Worm (Caenorhabditis elegans): Measurements from ENCODE around the gene H04J21.4.

H04J21.4 gene

ce11 chrIII:2391704-2392103, 23.4 kb upstream of the H04J21.4 start:
- TF ChIP-seq egl-27 (tag; optimal IDR thresholded peaks at IDR 0.05) (peak; percentile 5), peb-1 (tag; optimal IDR thresholded peaks at IDR 0.05) (no peak)

DNA sequence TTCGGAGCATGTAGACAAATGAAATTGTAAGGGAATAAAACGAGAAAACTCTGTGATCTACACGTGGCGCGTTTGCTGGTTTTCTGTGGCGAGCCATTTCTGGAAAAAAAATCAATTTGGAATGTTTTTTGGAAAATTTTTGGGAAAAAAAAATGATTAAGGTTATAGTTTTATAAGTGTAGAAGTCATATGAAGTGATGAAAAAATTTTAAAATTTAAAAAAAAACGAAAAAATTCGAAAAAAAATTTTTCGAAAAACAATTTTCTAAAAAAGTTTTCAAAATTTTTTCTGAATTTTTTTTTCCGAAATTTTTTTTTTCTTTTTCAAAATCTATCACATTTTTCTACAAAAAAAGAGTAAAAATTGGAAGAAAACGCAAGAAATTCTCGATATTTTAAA, 18.2 kb upstream of the H04J21.4 start, which contains the start of gene H14E04.3:
Gene H14E04.3 (minus strand): TSS at position 101 of the 400 bp plus-strand sequence.
- TF ChIP-seq sem-4 (tag; optimal IDR thresholded peaks at IDR 0.05) (no peak), alr-1 (tag; optimal IDR thresholded peaks at IDR 0.05) (no peak), unc-39 (tag; optimal IDR thresholded peaks at IDR 0.05) (no peak), nhr-77 (tag; optimal IDR thresholded peaks at IDR 0.05) (no peak), ceh-82 (tag; optimal IDR thresholded peaks at IDR 0.05) (no peak), nhr-10 (tag; optimal IDR thresholded peaks at IDR 0.05) (no peak), F13H6.1 (tag; optimal IDR thresholded peaks at IDR 0.05) (no peak), C34F6.9 (tag; optimal IDR thresholded peaks at IDR 0.05) (no peak), lin-39 (tag; optimal IDR thresholded peaks at IDR 0.05) (no peak), mdl-1 (tag; optimal IDR thresholded peaks at IDR 0.05) (no peak), R02D3.7 (tag; optimal IDR thresholded peaks at IDR 0.05) (no peak), unc-62 (GFP tag; optimal IDR thresholded peaks at IDR 0.05) (no peak), nhr-25 (tag; optimal IDR thresholded peaks at IDR 0.05) (no peak), gmeb-1 (tag; optimal IDR thresholded peaks at IDR 0.05) (no peak)

DNA sequence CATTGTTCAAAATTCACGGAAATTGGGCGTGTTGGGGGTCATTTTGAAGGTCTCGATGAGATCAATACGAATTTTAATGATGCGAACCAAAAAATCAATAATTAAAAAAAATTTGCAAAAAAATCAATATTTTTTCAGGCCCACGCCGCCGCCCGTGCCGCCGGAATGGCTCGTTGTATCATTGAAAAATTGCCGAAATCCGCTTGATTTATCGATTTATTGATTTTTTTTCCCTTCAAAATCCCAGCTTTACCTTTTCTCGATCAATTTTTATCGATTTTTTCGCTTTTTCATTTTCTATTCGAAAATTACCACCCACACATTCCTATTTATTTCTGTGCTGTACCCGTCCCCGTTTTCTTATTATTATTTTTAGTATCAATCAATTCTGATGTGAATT, 16.0 kb upstream of the H04J21.4 start:
- TF ChIP-seq ceh-82 (tag; optimal IDR thresholded peaks at IDR 0.05): no peak
- no peak for TF ChIP-seq sma-9 (GFP tag; optimal IDR thresholded peaks at IDR 0.05)
- no peak for TF ChIP-seq sma-9 (tag; optimal IDR thresholded peaks at IDR 0.05)
- TF ChIP-seq nhr-237 (tag; optimal IDR thresholded peaks at IDR 0.05): no peak
- TF ChIP-seq mab-5 (tag; optimal IDR thresholded peaks at IDR 0.05): no peak
- no peak for TF ChIP-seq ZK546.5 (tag; optimal IDR thresholded peaks at IDR 0.05)
- TF ChIP-seq unc-62 (GFP tag; optimal IDR thresholded peaks at IDR 0.05): no peak
- TF ChIP-seq ama-1 (optimal IDR thresholded peaks at IDR 0.05): no peak
- TF ChIP-seq aly-2 (tag; optimal IDR thresholded peaks at IDR 0.05): no peak
- TF ChIP-seq lin-39 (tag; optimal IDR thresholded peaks at IDR 0.05): no peak
- no peak for TF ChIP-seq R02D3.7 (tag; optimal IDR thresholded peaks at IDR 0.05)
- no peak for TF ChIP-seq mdl-1 (tag; optimal IDR thresholded peaks at IDR 0.05)
- no peak for TF ChIP-seq nhr-21 (tag; optimal IDR thresholded peaks at IDR 0.05)
- TF ChIP-seq ztf-4 (tag; optimal IDR thresholded peaks at IDR 0.05): no peak
- no peak for TF ChIP-seq Y55F3AM.14 (GFP tag; optimal IDR thresholded peaks at IDR 0.05)
- no peak for TF ChIP-seq ztf-11 (tag; optimal IDR thresholded peaks at IDR 0.05)
- no peak for TF ChIP-seq unc-39 (tag; optimal IDR thresholded peaks at IDR 0.05)

- TF ChIP-seq sem-4 (tag; optimal IDR thresholded peaks at IDR 0.05) (peak; percentile 74), nhr-25 (tag; optimal IDR thresholded peaks at IDR 0.05) (peak; percentile 50), snpc-4 (tag; optimal IDR thresholded peaks at IDR 0.05) (peak; percentile 63), mab-5 (tag; optimal IDR thresholded peaks at IDR 0.05) (peak; percentile 34), ztf-4 (tag; optimal IDR thresholded peaks at IDR 0.05) (peak; percentile 17), nhr-21 (tag; optimal IDR thresholded peaks at IDR 0.05) (peak; percentile 82), zag-1 (tag; optimal IDR thresholded peaks at IDR 0.05) (peak; percentile 5), F13H6.1 (tag; optimal IDR thresholded peaks at IDR 0.05) (peak; percentile 66), lin-13 (GFP tag; optimal IDR thresholded peaks at IDR 0.05) (peak; percentile 82), sma-3 (GFP tag; optimal IDR thresholded peaks at IDR 0.05) (peak; percentile 84), C34F6.9 (tag; optimal IDR thresholded peaks at IDR 0.05) (peak; percentile 86), mbf-1 (tag; optimal IDR thresholded peaks at IDR 0.05) (no peak), nhr-77 (tag; optimal IDR thresholded peaks at IDR 0.05) (no peak), unc-55 (GFP tag; optimal IDR thresholded peaks at IDR 0.05) (peak; percentile 87), crh-2 (tag; optimal IDR thresholded peaks at IDR 0.05) (peak; percentile 87), lsy-2 (tag; optimal IDR thresholded peaks at IDR 0.05) (peak; percentile 80 to 87), skn-1 (tag; optimal IDR thresholded peaks at IDR 0.05) (no peak), R02D3.7 (tag; optimal IDR thresholded peaks at IDR 0.05) (peak; percentile 25), elt-3 (tag; optimal IDR thresholded peaks at IDR 0.05) (no peak), nhr-6 (tag; optimal IDR thresholded peaks at IDR 0.05) (peak; percentile 56), ceh-82 (tag; optimal IDR thresholded peaks at IDR 0.05) (no peak), ceh-16 (tag; optimal IDR thresholded peaks at IDR 0.05) (peak; percentile 74), peb-1 (tag; optimal IDR thresholded peaks at IDR 0.05) (no peak), nhr-12 (tag; optimal IDR thresholded peaks at IDR 0.05) (no peak), nhr-11 (tag; optimal IDR thresholded peaks at IDR 0.05) (no peak), fos-1 (tag; optimal IDR thresholded peaks at IDR 0.05) (peak; percentile 46), ztf-11 (tag; optimal IDR thresholded peaks at IDR 0.05) (no peak), elt-1 (tag; optimal IDR thresholded peaks at IDR 0.05) (no peak), blmp-1 (tag; optimal IDR thresholded peaks at IDR 0.05; ENCODE audit: insufficient read depth) (peak; percentile 47), gmeb-1 (tag; optimal IDR thresholded peaks at IDR 0.05) (peak; percentile 93), nhr-129 (tag; optimal IDR thresholded peaks at IDR 0.05) (peak; percentile 72), ama-1 (optimal IDR thresholded peaks at IDR 0.05) (peak; percentile 13), alr-1 (tag; optimal IDR thresholded peaks at IDR 0.05) (no peak), lin-11 (tag; optimal IDR thresholded peaks at IDR 0.05) (peak; percentile 55)
Observed at ce11 chrIII:2375918-2376317, 7.6 kb upstream of the H04J21.4 start, which contains the start of gene H14E04.2. Gene H14E04.2, plus strand, starts transcription at chrIII:2376193.
